Worm (Caenorhabditis elegans) whole organism, early embryonic: ENCODE results near the gene Y45G5AM.5.

Experiments
- B0310.2 ChIP-seq: sonication (generic microtip); optimal IDR thresholded peaks from 2 replicates; lab custom pipeline; 2016; ENCODE audit warnings: mild to moderate bottlenecking, missing genetic modification characterization, missing compliant biosample characterization
- F13C5.2 ChIP-seq: sonication (generic microtip); optimal IDR thresholded peaks from 2 replicates; lab custom pipeline; 2017; ENCODE audit warnings: mild to moderate bottlenecking, missing genetic modification characterization, inconsistent platforms, missing compliant biosample characterization
- aly-1 ChIP-seq: sonication (generic microtip); optimal IDR thresholded peaks from 2 replicates; lab custom pipeline; 2016; ENCODE audit warnings: missing genetic modification characterization, missing compliant biosample characterization
- ama-1 ChIP-seq: fragments of 150-350 bp; optimal IDR thresholded peaks from 2 replicates; lab custom pipeline; 2014
- ceh-13 ChIP-seq: fragments of 200-800 bp; sonication (Bioruptor generic); optimal IDR thresholded peaks from 2 replicates; lab custom pipeline; 2018; ENCODE audit warnings: mild to moderate bottlenecking, missing genetic modification characterization, missing compliant biosample characterization
- ceh-36 ChIP-seq: sonication (generic microtip); optimal IDR thresholded peaks from 2 replicates; lab custom pipeline; 2016; ENCODE audit warnings: missing genetic modification characterization, inconsistent platforms, missing compliant biosample characterization
- ets-7 ChIP-seq: sonication (generic microtip); optimal IDR thresholded peaks from 2 replicates; lab custom pipeline; 2016; ENCODE audit warnings: missing genotype, missing genetic modification characterization, missing compliant biosample characterization
- flt-1 ChIP-seq: fragments of 200-800 bp; sonication (Bioruptor generic); IDR thresholded peaks from 2 replicates; pipeline ENCODE4 v1.3.6; 2022; ENCODE audit warnings: missing genetic modification characterization, missing compliant biosample characterization
- hmbx-1 ChIP-seq: sonication (generic microtip); optimal IDR thresholded peaks from 2 replicates; lab custom pipeline; 2016; ENCODE audit warnings: mild to moderate bottlenecking, missing genetic modification characterization, missing compliant biosample characterization
- hmg-4 ChIP-seq: fragments of 200-800 bp; sonication (Bioruptor generic); optimal IDR thresholded peaks from 2 replicates; lab custom pipeline; 2018; ENCODE audit warnings: mild to moderate bottlenecking, missing genetic modification characterization, missing compliant biosample characterization
- hnd-1 ChIP-seq: sonication (generic microtip); optimal IDR thresholded peaks from 2 replicates; lab custom pipeline; 2016; ENCODE audit warnings: missing genetic modification characterization, missing compliant biosample characterization
- pes-1 ChIP-seq: fragments of 200-800 bp; sonication (Bioruptor generic); IDR thresholded peaks from 2 replicates; pipeline ENCODE4 v1.3.6; 2022; ENCODE audit warnings: missing genetic modification reagents, missing genetic modification characterization, missing compliant biosample characterization
- scrt-1 ChIP-seq: fragments of 200-800 bp; sonication (Bioruptor generic); IDR thresholded peaks from 2 replicates; pipeline ENCODE4 v1.3.6; 2022; ENCODE audit warnings: missing genetic modification characterization, missing compliant biosample characterization
- sea-1 ChIP-seq: fragments of 200-800 bp; sonication (Bioruptor generic); conservative IDR thresholded peaks from 2 replicates; pipeline ENCODE4 v1.3.6; 2022; ENCODE audit warnings: missing genetic modification characterization, missing compliant biosample characterization
- tbx-11 ChIP-seq: fragments of 200-800 bp; sonication (Bioruptor generic); IDR thresholded peaks from 2 replicates; pipeline ENCODE4 v1.3.6; 2022; ENCODE audit warnings: missing genetic modification characterization, missing compliant biosample characterization
- tbx-37 ChIP-seq: fragments of 200-800 bp; sonication (Bioruptor generic); conservative IDR thresholded peaks from 2 replicates; pipeline ENCODE4 v1.3.6; 2022; ENCODE audit warnings: missing genetic modification reagents, missing genetic modification characterization, missing compliant biosample characterization
- tra-4 ChIP-seq: sonication (generic microtip); optimal IDR thresholded peaks from 2 replicates; lab custom pipeline; 2017; ENCODE audit warnings: missing genetic modification characterization, missing compliant biosample characterization

Y45G5AM.5 gene

ce11 chrV:4151400-4151799 lies 8.8 kb upstream of the Y45G5AM.5 start:
- TF ChIP-seq flt-1 (no peak), tbx-11 (GFP tag; lab: Robert Waterston, UW) (no peak), hmbx-1 (tag; lab: Kevin White, UChicago) (no peak), ceh-13 (GFP tag; lab: Kevin White, UChicago) (no peak), hmg-4 (GFP tag; lab: Kevin White, UChicago) (no peak), tra-4 (no peak), tbx-37 (GFP tag; lab: Robert Waterston, UW) (no peak), sea-1 (GFP tag; lab: Robert Waterston, UW) (no peak), B0310.2 (tag; lab: Kevin White, UChicago) (no peak), pes-1 (GFP tag; lab: Robert Waterston, UW) (no peak; the same call in 1 of the 2 replicates), ama-1 (no peak)

- TF ChIP-seq ceh-36 (tag; lab: Kevin White, UChicago) (no peak), hnd-1 (tag; lab: Kevin White, UChicago) (no peak), tra-4 (no peak), hmbx-1 (tag; lab: Kevin White, UChicago) (no peak), ama-1 (no peak), ceh-13 (GFP tag; lab: Kevin White, UChicago) (no peak), aly-1 (tag; lab: Kevin White, UChicago) (no peak), B0310.2 (tag; lab: Kevin White, UChicago) (no peak), tbx-11 (GFP tag; lab: Robert Waterston, UW) (no peak), hmg-4 (GFP tag; lab: Kevin White, UChicago) (no peak), scrt-1 (GFP tag; lab: Robert Waterston, UW) (no peak), flt-1 (no peak), F13C5.2 (no peak), pes-1 (GFP tag; lab: Robert Waterston, UW) (no peak), sea-1 (GFP tag; lab: Robert Waterston, UW) (no peak), tbx-37 (GFP tag; lab: Robert Waterston, UW) (no peak), ets-7 (tag; lab: Kevin White, UChicago) (no peak)
Measured at ce11 chrV:4152200-4152599, 8.0 kb upstream of the Y45G5AM.5 start, which contains the start of gene Y45G5AM.6. Y45G5AM.6 (minus strand) TSS chrV:4152300.

ce11 chrV:4157291-4157690 lies 2.9 kb upstream of the Y45G5AM.5 start:
- TF ChIP-seq scrt-1 (GFP tag; lab: Robert Waterston, UW) (no peak), F13C5.2 (no peak), sea-1 (GFP tag; lab: Robert Waterston, UW) (no peak), aly-1 (tag; lab: Kevin White, UChicago) (no peak)

- TF ChIP-seq hmg-4 (GFP tag; lab: Kevin White, UChicago) (no peak), ceh-36 (tag; lab: Kevin White, UChicago) (no peak)
Measured at ce11 chrV:4162922-4163321, 2.7 kb downstream of the Y45G5AM.5 start, which contains the start of gene Y45G5AM.4. Y45G5AM.4 (plus strand) TSS chrV:4163222.

- TF ChIP-seq pes-1 (GFP tag; lab: Robert Waterston, UW): no peak
- TF ChIP-seq B0310.2 (tag; lab: Kevin White, UChicago): no peak
- no peak for TF ChIP-seq flt-1
- no peak for TF ChIP-seq tbx-37 (GFP tag; lab: Robert Waterston, UW)
- no peak for TF ChIP-seq hmg-4 (GFP tag; lab: Kevin White, UChicago)
- TF ChIP-seq tbx-11 (GFP tag; lab: Robert Waterston, UW): no peak
- TF ChIP-seq F13C5.2: no peak
- no peak for TF ChIP-seq hnd-1 (tag; lab: Kevin White, UChicago)
- no peak for TF ChIP-seq tra-4
- no peak for TF ChIP-seq scrt-1 (GFP tag; lab: Robert Waterston, UW)
- no peak for TF ChIP-seq aly-1 (tag; lab: Kevin White, UChicago)
- no peak for TF ChIP-seq sea-1 (GFP tag; lab: Robert Waterston, UW)
- TF ChIP-seq ceh-13 (GFP tag; lab: Kevin White, UChicago): no peak
- no peak for TF ChIP-seq hmbx-1 (tag; lab: Kevin White, UChicago)
- no peak for TF ChIP-seq ama-1
- TF ChIP-seq ceh-36 (tag; lab: Kevin White, UChicago): no peak
Measured at ce11 chrV:4164504-4164959, 4.3 kb downstream of the Y45G5AM.5 start, which contains the start of gene Y45G5AM.3. Y45G5AM.3 (plus strand) TSS chrV:4164554.

ce11 chrV:4168045-4168444 lies 7.9 kb downstream of the Y45G5AM.5 start:
- TF ChIP-seq flt-1 (no peak), ets-7 (tag; lab: Kevin White, UChicago) (no peak), scrt-1 (GFP tag; lab: Robert Waterston, UW) (no peak), sea-1 (GFP tag; lab: Robert Waterston, UW) (no peak), pes-1 (GFP tag; lab: Robert Waterston, UW) (no peak), ceh-13 (GFP tag; lab: Kevin White, UChicago) (no peak), F13C5.2 (no peak), ceh-36 (tag; lab: Kevin White, UChicago) (no peak), hmbx-1 (tag; lab: Kevin White, UChicago) (no peak), B0310.2 (tag; lab: Kevin White, UChicago) (no peak), tbx-11 (GFP tag; lab: Robert Waterston, UW) (no peak), aly-1 (tag; lab: Kevin White, UChicago) (no peak), hnd-1 (tag; lab: Kevin White, UChicago) (no peak), tbx-37 (GFP tag; lab: Robert Waterston, UW) (no peak), ama-1 (no peak), tra-4 (no peak)

ce11 chrV:4169658-4170057 lies 9.5 kb downstream of the Y45G5AM.5 start:
- no peak for TF ChIP-seq hnd-1 (tag; lab: Kevin White, UChicago)

ce11 chrV:4170138-4170537 lies 10.0 kb downstream of the Y45G5AM.5 start, which contains the start of gene Y45G5AM.7:
Y45G5AM.7 (minus strand) TSS chrV:4170238.
- TF ChIP-seq tra-4: no peak
